Worm (Caenorhabditis elegans) whole organism, L4 larva: ENCODE measurements around the gene T10F2.5.

ENCODE experiments used
- F10B5.3 ChIP-seq: sonication (generic microtip); optimal IDR thresholded peaks from 2 replicates; lab custom pipeline; 2016; ENCODE audit warnings: mild to moderate bottlenecking, missing genetic modification characterization, missing compliant biosample characterization
- F26F4.8 ChIP-seq: fragments of 200-800 bp; sonication (Bioruptor generic); conservative IDR thresholded peaks from 2 replicates; pipeline ENCODE4 v1.3.6; 2022; ENCODE audit warnings: missing genetic modification characterization, missing compliant biosample characterization
- F37D6.2 ChIP-seq: sonication (generic microtip); optimal IDR thresholded peaks from 2 replicates; lab custom pipeline; 2016; ENCODE audit warnings: mild to moderate bottlenecking, missing genetic modification characterization, missing compliant biosample characterization
- F44E2.7 ChIP-seq: fragments of 200-800 bp; sonication (Bioruptor generic); IDR thresholded peaks from 2 replicates; pipeline ENCODE4 v2.1.2; 2022; ENCODE audit warnings: missing genetic modification characterization, missing compliant biosample characterization
- F49E8.2 ChIP-seq: sonication (generic microtip); optimal IDR thresholded peaks from 2 replicates; lab custom pipeline; 2016; ENCODE audit warnings: missing compliant biosample characterization, mild to moderate bottlenecking, missing genetic modification characterization, borderline replicate concordance
- R02D3.7 ChIP-seq: fragments of 150-350 bp; sonication (generic microtip); optimal IDR thresholded peaks from 3 replicates; lab custom pipeline; 2014; ENCODE audit warnings: missing biosample characterization, missing genetic modification characterization
- T20F7.1 ChIP-seq: fragments of 200-800 bp; sonication (Bioruptor generic); optimal IDR thresholded peaks from 2 replicates; lab custom pipeline; 2018; ENCODE audit warnings: mild to moderate bottlenecking, missing genetic modification characterization, missing compliant biosample characterization
- Y5F2A.4 ChIP-seq: fragments of 200-800 bp; sonication (Bioruptor generic); optimal IDR thresholded peaks from 2 replicates; lab custom pipeline; 2018; ENCODE audit warnings: mild to moderate bottlenecking, missing genetic modification characterization, missing compliant biosample characterization
- ZK337.2 ChIP-seq: fragments of 200-800 bp; sonication (Bioruptor generic); IDR thresholded peaks from 2 replicates; pipeline ENCODE4 v1.3.6; 2022; ENCODE audit warnings: missing genetic modification reagents, missing genetic modification characterization, missing compliant biosample characterization
- ZK546.5 ChIP-seq, 2 experiments: sonication (generic microtip); optimal IDR thresholded peaks; 2 replicates each; lab custom pipeline; 2017; ENCODE audit warnings: missing biosample characterization in 2 of 2, missing genetic modification characterization in 2 of 2
- aly-2 ChIP-seq: sonication (generic microtip); optimal IDR thresholded peaks from 2 replicates; lab custom pipeline; 2018; ENCODE audit warnings: missing biosample characterization, missing genetic modification characterization
- ceh-32 ChIP-seq: sonication (generic microtip); optimal IDR thresholded peaks from 2 replicates; lab custom pipeline; 2016; ENCODE audit warnings: mild to moderate bottlenecking, missing genetic modification characterization, missing compliant biosample characterization; ENCODE audit not compliant: poor library complexity
- ctbp-1 ChIP-seq: fragments of 200-800 bp; sonication (Bioruptor generic); IDR thresholded peaks from 2 replicates; pipeline ENCODE4 v1.3.6; 2022; ENCODE audit warnings: missing genetic modification reagents, missing genetic modification characterization, missing compliant biosample characterization
- daf-12 ChIP-seq: fragments of 150-350 bp; optimal IDR thresholded peaks from 2 replicates; lab custom pipeline; 2014; ENCODE audit warnings: missing biosample characterization, missing genetic modification reagents, missing genetic modification characterization
- daf-19 ChIP-seq: fragments of 200-800 bp; sonication (Bioruptor generic); conservative IDR thresholded peaks from 2 replicates; pipeline ENCODE4 v1.3.6; 2022; ENCODE audit warnings: missing genetic modification characterization, missing compliant biosample characterization
- dpl-1 ChIP-seq: fragments of 150-350 bp; optimal IDR thresholded peaks from 2 replicates; lab custom pipeline; 2014; ENCODE audit warnings: missing biosample characterization, missing genetic modification reagents, missing genetic modification characterization
- duxl-1 ChIP-seq: sonication (generic microtip); optimal IDR thresholded peaks from 2 replicates; lab custom pipeline; 2016; ENCODE audit warnings: mild to moderate bottlenecking, missing genetic modification characterization, moderate library complexity, missing compliant biosample characterization; ENCODE audit not compliant: poor library complexity
- egl-27 ChIP-seq: sonication (generic microtip); optimal IDR thresholded peaks from 3 replicates; lab custom pipeline; 2017; ENCODE audit warnings: missing biosample characterization, missing genetic modification reagents, missing genetic modification characterization
- egl-43 ChIP-seq: fragments of 200-800 bp; sonication (Bioruptor generic); IDR thresholded peaks from 2 replicates; pipeline ENCODE4 v1.3.6; 2022; ENCODE audit warnings: missing genetic modification reagents, missing genetic modification characterization, missing compliant biosample characterization
- hif-1 ChIP-seq, 2 experiments: sonication (generic microtip); optimal IDR thresholded peaks; 2 replicates each; lab custom pipeline; 2016 to 2017; ENCODE audit warnings: missing compliant biosample characterization in 2 of 2, missing genetic modification characterization in 2 of 2, missing genetic modification reagents in 2 of 2, missing genotype in 2 of 2, mild to moderate bottlenecking in 1 of 2
- hlh-11 ChIP-seq: fragments of 200-800 bp; sonication (Bioruptor generic); optimal IDR thresholded peaks from 2 replicates; lab custom pipeline; 2018; ENCODE audit warnings: mild to moderate bottlenecking, missing genetic modification characterization, missing compliant biosample characterization
- hlh-30 ChIP-seq: sonication (generic microtip); optimal IDR thresholded peaks from 2 replicates; lab custom pipeline; 2017; ENCODE audit warnings: antibody characterized with exemption, mild to moderate bottlenecking, missing genetic modification characterization, missing compliant biosample characterization; ENCODE audit not compliant: insufficient read depth
- jun-1 ChIP-seq: fragments of 150-350 bp; optimal IDR thresholded peaks from 2 replicates; lab custom pipeline; 2014; ENCODE audit warnings: missing biosample characterization, missing genetic modification reagents, missing genetic modification characterization
- lin-13 ChIP-seq: fragments of 150-350 bp; optimal IDR thresholded peaks from 2 replicates; lab custom pipeline; 2014; ENCODE audit warnings: missing biosample characterization, missing genetic modification reagents, missing genetic modification characterization
- lin-38 ChIP-seq: fragments of 200-800 bp; sonication (Bioruptor generic); IDR thresholded peaks from 2 replicates; pipeline ENCODE4 v1.3.6; 2022; ENCODE audit warnings: missing genetic modification reagents, missing genetic modification characterization, missing compliant biosample characterization
- lin-39 ChIP-seq: fragments of 150-350 bp; optimal IDR thresholded peaks from 2 replicates; lab custom pipeline; 2014; ENCODE audit warnings: missing biosample characterization, missing genetic modification reagents, missing genetic modification characterization
- lsy-2 ChIP-seq, 2 experiments: fragments of 150-350 bp in 1 of 2; sonication (generic microtip) in 1 of 2; optimal IDR thresholded peaks; 2 replicates each; lab custom pipeline; 2014 to 2017; ENCODE audit warnings: missing biosample characterization in 2 of 2, missing genetic modification characterization in 2 of 2
- madf-9 ChIP-seq: fragments of 200-800 bp; sonication (Bioruptor generic); conservative IDR thresholded peaks from 2 replicates; pipeline ENCODE4 v1.3.6; 2022; ENCODE audit warnings: missing genetic modification reagents, missing genetic modification characterization, missing compliant biosample characterization
- mdt-29 ChIP-seq: fragments of 200-800 bp; sonication (Bioruptor generic); IDR thresholded peaks from 2 replicates; pipeline ENCODE4 v1.3.6; 2022; ENCODE audit warnings: missing genetic modification reagents, missing genetic modification characterization, missing compliant biosample characterization
- mep-1 ChIP-seq: fragments of 150-350 bp; sonication (generic microtip); optimal IDR thresholded peaks from 3 replicates; lab custom pipeline; 2014; ENCODE audit warnings: missing biosample characterization, missing genetic modification characterization
- mes-2 ChIP-seq: sonication (generic microtip); optimal IDR thresholded peaks from 2 replicates; lab custom pipeline; 2016; ENCODE audit warnings: missing genotype, mild to moderate bottlenecking, missing genetic modification characterization, missing compliant biosample characterization; ENCODE audit not compliant: poor library complexity, severe bottlenecking
- mxl-2 ChIP-seq: fragments of 200-800 bp; sonication (Bioruptor generic); conservative IDR thresholded peaks from 2 replicates; pipeline ENCODE4 v1.3.6; 2022; ENCODE audit warnings: missing genetic modification reagents, missing genetic modification characterization, missing compliant biosample characterization
- nhr-102 ChIP-seq: sonication (generic microtip); optimal IDR thresholded peaks from 2 replicates; lab custom pipeline; 2016; ENCODE audit warnings: mild to moderate bottlenecking, missing genetic modification characterization, moderate library complexity, missing compliant biosample characterization
- nhr-237 ChIP-seq: sonication (generic microtip); optimal IDR thresholded peaks from 2 replicates; lab custom pipeline; 2017; ENCODE audit warnings: missing biosample characterization, missing genetic modification characterization
- nhr-28 ChIP-seq: fragments of 150-350 bp; optimal IDR thresholded peaks from 2 replicates; lab custom pipeline; 2014; ENCODE audit warnings: missing biosample characterization, missing genetic modification characterization
- nhr-41 ChIP-seq: fragments of 200-800 bp; sonication (Bioruptor generic); IDR thresholded peaks from 2 replicates; pipeline ENCODE4 v1.3.6; 2022; ENCODE audit warnings: missing genetic modification reagents, missing genetic modification characterization, missing compliant biosample characterization
- php-3 ChIP-seq: fragments of 200-800 bp; sonication (Bioruptor generic); IDR thresholded peaks from 2 replicates; pipeline ENCODE4 v1.3.6; 2022; ENCODE audit warnings: missing genetic modification reagents, missing genetic modification characterization, missing compliant biosample characterization
- rbr-2 ChIP-seq: sonication (generic microtip); optimal IDR thresholded peaks from 2 replicates; lab custom pipeline; 2016; ENCODE audit warnings: missing genotype, missing genetic modification characterization, missing compliant biosample characterization
- saeg-2 ChIP-seq: fragments of 200-800 bp; sonication (Bioruptor generic); IDR thresholded peaks from 2 replicates; pipeline ENCODE4 v1.3.6; 2022; ENCODE audit warnings: missing genetic modification reagents, missing genetic modification characterization, missing compliant biosample characterization
- sdz-12 ChIP-seq: fragments of 200-800 bp; sonication (Bioruptor generic); optimal IDR thresholded peaks from 2 replicates; lab custom pipeline; 2018; ENCODE audit warnings: mild to moderate bottlenecking, missing genetic modification characterization, missing compliant biosample characterization
- skn-1 ChIP-seq: fragments of 150-350 bp; optimal IDR thresholded peaks from 2 replicates; lab custom pipeline; 2014; ENCODE audit warnings: missing biosample characterization, missing genetic modification characterization
- snpc-1.2 ChIP-seq: fragments of 200-800 bp; sonication (Bioruptor generic); IDR thresholded peaks from 2 replicates; pipeline ENCODE4 v1.3.6; 2022; ENCODE audit warnings: missing genetic modification reagents, missing genetic modification characterization, missing compliant biosample characterization
- snpc-4 ChIP-seq: fragments of 150-350 bp; optimal IDR thresholded peaks from 2 replicates; lab custom pipeline; 2014; ENCODE audit warnings: missing biosample characterization, missing genetic modification characterization
- spr-3 ChIP-seq: fragments of 200-800 bp; sonication (Bioruptor generic); optimal IDR thresholded peaks from 2 replicates; lab custom pipeline; 2018; ENCODE audit warnings: mild to moderate bottlenecking, missing genetic modification characterization, missing compliant biosample characterization
- tag-97 ChIP-seq: fragments of 200-800 bp; sonication (Bioruptor generic); IDR thresholded peaks from 2 replicates; pipeline ENCODE4 v1.3.6; 2022; ENCODE audit warnings: missing genetic modification characterization, missing compliant biosample characterization
- unc-39 ChIP-seq: sonication (generic microtip); optimal IDR thresholded peaks from 2 replicates; lab custom pipeline; 2017; ENCODE audit warnings: missing biosample characterization, missing genetic modification characterization
- vab-7 ChIP-seq: fragments of 200-800 bp; sonication (Bioruptor generic); IDR thresholded peaks from 2 replicates; pipeline ENCODE4 v1.3.6; 2022; ENCODE audit warnings: missing genetic modification reagents, missing genetic modification characterization, missing compliant biosample characterization
- zip-11 ChIP-seq: fragments of 200-800 bp; sonication (Bioruptor generic); IDR thresholded peaks from 2 replicates; pipeline ENCODE4 v1.3.6; 2022; ENCODE audit warnings: missing genetic modification characterization, missing compliant biosample characterization
- zip-2 ChIP-seq: fragments of 150-350 bp; optimal IDR thresholded peaks from 2 replicates; lab custom pipeline; 2014; ENCODE audit warnings: missing biosample characterization, missing genetic modification characterization

Gene T10F2.5

ce11 chrIII:5155393-5155792 lies 4.0 kb downstream of the T10F2.5 start:
- TF ChIP-seq sdz-12 (GFP tag; lab: Kevin White, UChicago): no peak
- TF ChIP-seq spr-3 (GFP tag; lab: Kevin White, UChicago): no peak
- TF ChIP-seq ctbp-1: 0 out of 2 replicates have a peak, but pooled peaks have one; percentile 11
- TF ChIP-seq egl-27 (tag; lab: Kevin White, UChicago): no peak
- no peak for TF ChIP-seq jun-1 (tag; lab: Kevin White, UChicago)
- TF ChIP-seq mes-2 (tag; lab: Kevin White, UChicago): peak; percentile 7
- 0 out of 2 replicates have a peak, but pooled peaks have one; percentile 12 for TF ChIP-seq lin-38

- TF ChIP-seq rbr-2 (tag; lab: Kevin White, UChicago): no peak
- no peak for TF ChIP-seq nhr-102 (tag; lab: Kevin White, UChicago)
- TF ChIP-seq F10B5.3 (tag; lab: Kevin White, UChicago): no peak
- no peak for TF ChIP-seq saeg-2 (GFP tag; lab: Robert Waterston, UW)
- TF ChIP-seq F26F4.8 (GFP tag; lab: Robert Waterston, UW): no peak
- TF ChIP-seq ZK546.5 (tag; optimal IDR thresholded peaks at IDR 0.05; lab: Kevin White, UChicago): no peak
- no peak for TF ChIP-seq duxl-1
- no peak for TF ChIP-seq vab-7
- TF ChIP-seq daf-19 (GFP tag; lab: Robert Waterston, UW): no peak
- no peak for TF ChIP-seq tag-97 (GFP tag; lab: Robert Waterston, UW)
- TF ChIP-seq nhr-28 (tag; lab: Kevin White, UChicago): no peak
- no peak for TF ChIP-seq mdt-29
- no peak for TF ChIP-seq sdz-12 (GFP tag; lab: Kevin White, UChicago)
- no peak for TF ChIP-seq hif-1 (tag; optimal IDR thresholded peaks at IDR 0.05; lab: Kevin White, UChicago)
- no peak for TF ChIP-seq zip-11 (GFP tag; lab: Robert Waterston, UW)
- no peak for TF ChIP-seq Y5F2A.4 (GFP tag; lab: Kevin White, UChicago)
- no peak for TF ChIP-seq unc-39 (tag; lab: Kevin White, UChicago)
- peak; percentile 29 for TF ChIP-seq mep-1 (tag; lab: Kevin White, UChicago)
- no peak for TF ChIP-seq mxl-2 (GFP tag; lab: Robert Waterston, UW)
- no peak for TF ChIP-seq R02D3.7 (tag; lab: Kevin White, UChicago)
- no peak for TF ChIP-seq php-3 (GFP tag; lab: Robert Waterston, UW)
- TF ChIP-seq madf-9 (GFP tag; lab: Robert Waterston, UW): no peak
- no peak for TF ChIP-seq nhr-237 (tag; lab: Kevin White, UChicago)
- TF ChIP-seq spr-3 (GFP tag; lab: Kevin White, UChicago): no peak
- no peak for TF ChIP-seq zip-2 (tag; lab: Kevin White, UChicago)
- no peak for TF ChIP-seq snpc-1.2 (GFP tag; lab: Robert Waterston, UW)
- TF ChIP-seq lin-13 (GFP tag; lab: Kevin White, UChicago): no peak
- TF ChIP-seq T20F7.1 (GFP tag; lab: Kevin White, UChicago): no peak
- TF ChIP-seq aly-2 (tag; lab: Kevin White, UChicago): no peak
- no peak for TF ChIP-seq hlh-11 (tag; lab: Kevin White, UChicago)
- TF ChIP-seq egl-43 (GFP tag; lab: Robert Waterston, UW): no peak
- no peak for TF ChIP-seq F44E2.7 (GFP tag; lab: Robert Waterston, UW)
- TF ChIP-seq daf-12 (tag; lab: Kevin White, UChicago): no peak
- peak; percentile 6 for TF ChIP-seq hlh-30 (tag; lab: Kevin White, UChicago)
- TF ChIP-seq mes-2 (tag; lab: Kevin White, UChicago): peak; percentile 49
- no peak for TF ChIP-seq F49E8.2 (tag; lab: Kevin White, UChicago)
- peak in 1 of 2 experiments; percentile 62 for TF ChIP-seq lsy-2 (tag; optimal IDR thresholded peaks at IDR 0.05; lab: Kevin White, UChicago)
- TF ChIP-seq skn-1 (tag; lab: Kevin White, UChicago): no peak
- no peak for TF ChIP-seq nhr-41 (GFP tag; lab: Robert Waterston, UW)
- peak; percentile 30 for TF ChIP-seq dpl-1 (GFP tag; lab: Kevin White, UChicago)
- no peak for TF ChIP-seq snpc-4 (tag; lab: Kevin White, UChicago)
- TF ChIP-seq lin-39 (tag; lab: Kevin White, UChicago): no peak
- TF ChIP-seq ZK337.2 (GFP tag; lab: Robert Waterston, UW): no peak
- no peak for TF ChIP-seq F37D6.2 (tag; lab: Kevin White, UChicago)
- TF ChIP-seq ceh-32: no peak
These were observed 6.3 kb downstream of the T10F2.5 start, which contains the start of the genes rbm-42 and grwd-1 for ce11 chrIII:5153137-5153536. rbm-42 (minus strand) TSS chrIII:5153229. grwd-1 (plus strand) TSS chrIII:5153464.
